Fruit fly (Drosophila melanogaster): ENCODE measurements around the gene CG46339.

CG46339 gene

DNA sequence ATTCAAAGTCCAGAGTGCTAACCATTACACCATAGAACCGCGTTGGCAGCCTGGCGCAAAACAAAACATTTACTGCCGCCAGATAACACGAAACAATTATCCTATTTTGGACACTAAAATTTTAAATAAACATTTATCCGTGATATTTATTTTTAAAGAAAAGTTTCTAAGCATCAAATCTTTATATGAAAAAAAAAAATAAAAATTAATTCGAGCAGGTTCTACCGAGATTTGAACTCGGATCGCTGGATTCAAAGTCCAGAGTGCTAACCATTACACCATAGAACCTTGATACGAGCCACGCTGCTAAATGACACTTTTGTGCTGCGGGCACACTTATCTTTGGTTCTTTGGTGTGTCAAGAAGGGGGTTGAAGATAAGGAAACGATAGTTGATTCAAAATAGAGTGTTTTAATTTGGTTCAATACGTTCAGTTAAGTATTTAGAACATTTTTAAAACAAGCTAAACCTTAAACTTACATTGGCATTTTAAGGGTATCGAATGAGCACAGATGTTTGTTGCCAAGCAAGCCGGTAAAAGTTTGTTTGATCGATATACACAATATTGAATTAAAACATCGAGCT, 31.8 kb downstream of the CG46339 start, which contains the start of gene Spag1 (continued):
- TF ChIP-seq seq (GFP tag; IDR thresholded peaks at IDR 0.05) (no peak), CHES-1-like (GFP tag; optimal IDR thresholded peaks at IDR 0.05) (no peak), ftz-f1 (GFP tag; optimal IDR thresholded peaks at IDR 0.05) (no peak), jumu (GFP tag; optimal IDR thresholded peaks at IDR 0.05) (no peak), HLH4C (GFP tag; IDR thresholded peaks at IDR 0.05; ENCODE audit: partially characterized antibody) (peak; percentile 80), Bgb (GFP tag; IDR thresholded peaks at IDR 0.05; ENCODE audit: partially characterized antibody) (peak; percentile 87), PHDP (tag; optimal IDR thresholded peaks at IDR 0.05) (peak; percentile 30), dpn (GFP tag; optimal IDR thresholded peaks at IDR 0.05) (no peak), amos (GFP tag; IDR thresholded peaks at IDR 0.05; ENCODE audit: partially characterized antibody) (peak; percentile 82), CG10147 (GFP tag; optimal IDR thresholded peaks at IDR 0.05) (peak; percentile 8), tap (tag; optimal IDR thresholded peaks at IDR 0.05) (peak; percentile 40), Fer1 (GFP tag; optimal IDR thresholded peaks at IDR 0.05) (peak; percentile 66), Adf1 (GFP tag; IDR thresholded peaks at IDR 0.05) (no peak), CG1233 (GFP tag; optimal IDR thresholded peaks at IDR 0.05) (no peak), CG16813 (GFP tag; IDR thresholded peaks at IDR 0.05; ENCODE audit: partially characterized antibody) (peak; percentile 86), Doc3 (GFP tag; IDR thresholded peaks at IDR 0.05; ENCODE audit: partially characterized antibody) (peak; percentile 51; the same call in 1 of the 3 replicates), CG6854 (GFP tag; optimal IDR thresholded peaks at IDR 0.05) (peak; percentile 43), mirr (GFP tag; optimal IDR thresholded peaks at IDR 0.05) (peak; percentile 11), Blimp-1 (GFP tag; optimal IDR thresholded peaks at IDR 0.05) (peak; percentile 4), unc-4 (GFP tag; IDR thresholded peaks at IDR 0.05; ENCODE audit: partially characterized antibody) (peak; percentile 67), CG15601 (tag; optimal IDR thresholded peaks at IDR 0.05) (peak; percentile 27), CG42726 (GFP tag; IDR thresholded peaks at IDR 0.05; ENCODE audit: partially characterized antibody) (peak; percentile 85; the same call in 1 of the 2 replicates), Nf-YC (tag; optimal IDR thresholded peaks at IDR 0.05) (peak; percentile 46), CG3281 (GFP tag; optimal IDR thresholded peaks at IDR 0.05) (no peak), Spps (tag; optimal IDR thresholded peaks at IDR 0.05) (peak; percentile 20), CG34224 (GFP tag; IDR thresholded peaks at IDR 0.05; ENCODE audit: partially characterized antibody) (peak; percentile 82), bbx (GFP tag; IDR thresholded peaks at IDR 0.05; ENCODE audit: partially characterized antibody) (peak; percentile 88), zf30C (GFP tag; optimal IDR thresholded peaks at IDR 0.05) (no peak), Dek (tag; optimal IDR thresholded peaks at IDR 0.05) (peak; percentile 29), fd102C (GFP tag; optimal IDR thresholded peaks at IDR 0.05) (peak; percentile 0), Vsx1 (GFP tag; optimal IDR thresholded peaks at IDR 0.05) (peak; percentile 9), C15 (GFP tag; IDR thresholded peaks at IDR 0.05) (no peak), CG17612 (GFP tag; IDR thresholded peaks at IDR 0.05) (no peak), pros (GFP tag; optimal IDR thresholded peaks at IDR 0.05) (peak; percentile 71), knrl (GFP tag; IDR thresholded peaks at IDR 0.05; ENCODE audit: partially characterized antibody) (peak; percentile 66), CG18262 (tag; optimal IDR thresholded peaks at IDR 0.05) (peak; percentile 22), gem (tag; optimal IDR thresholded peaks at IDR 0.05) (no peak), CG13296 (GFP tag; optimal IDR thresholded peaks at IDR 0.05) (peak; percentile 15), CG3407 (GFP tag; optimal IDR thresholded peaks at IDR 0.05) (no peak), stc (GFP tag; IDR thresholded peaks at IDR 0.05) (peak; percentile 7; the same call in 1 of the 2 replicates), Tbp (GFP tag; optimal IDR thresholded peaks at IDR 0.05) (no peak), gcm (GFP tag; optimal IDR thresholded peaks at IDR 0.05) (peak; percentile 61), grn (GFP tag; optimal IDR thresholded peaks at IDR 0.05) (peak; percentile 10)
